Fruit fly (Drosophila melanogaster) whole organism, embryonic: ENCODE data around the gene Rpn11.

ENCODE experiments used
- Antp ChIP-seq: fragments of 200-800 bp; sonication (Bioruptor generic); optimal IDR thresholded peaks from 3 replicates; lab custom pipeline; 2016; ENCODE audit warnings: missing biosample characterization, missing genetic modification characterization
- Bdp1 ChIP-seq: fragments of 200-800 bp; sonication (Bioruptor generic); optimal IDR thresholded peaks from 3 replicates; lab custom pipeline; 2016; ENCODE audit warnings: missing biosample characterization, missing genetic modification characterization
- CG11456 ChIP-seq: fragments of 200-800 bp; sonication (Bioruptor generic); IDR thresholded peaks from 3 replicates; pipeline ENCODE4 v1.3.6; 2022; ENCODE audit warnings: missing biosample characterization, missing genetic modification characterization
- CG11695 ChIP-seq: fragments of 200-800 bp; sonication (Bioruptor generic); IDR thresholded peaks from 3 replicates; pipeline ENCODE4 v1.3.6; 2022; ENCODE audit warnings: missing biosample characterization, missing genetic modification characterization
- CG11696 ChIP-seq: fragments of 200-800 bp; sonication (Bioruptor generic); IDR thresholded peaks from 2 replicates; pipeline ENCODE4 v1.3.6; 2022; ENCODE audit warnings: missing biosample characterization, missing genetic modification characterization
- CG12299 ChIP-seq: fragments of 200-800 bp; sonication (Bioruptor generic); optimal IDR thresholded peaks from 2 replicates; lab custom pipeline; 2018; ENCODE audit warnings: missing biosample characterization, mild to moderate bottlenecking, missing genetic modification characterization
- CG12744 ChIP-seq: fragments of 200-800 bp; sonication (Bioruptor generic); optimal IDR thresholded peaks from 2 replicates; lab custom pipeline; 2016; ENCODE audit warnings: missing biosample characterization, missing genetic modification characterization
- CG14014 ChIP-seq: fragments of 200-800 bp; sonication (Bioruptor generic); IDR thresholded peaks from 2 replicates; pipeline ENCODE4 v1.3.6; 2022; ENCODE audit warnings: missing biosample characterization, missing genetic modification characterization
- CG15269 ChIP-seq: fragments of 200-800 bp; sonication (Bioruptor generic); optimal IDR thresholded peaks from 2 replicates; lab custom pipeline; 2018; ENCODE audit warnings: missing biosample characterization, mild to moderate bottlenecking, missing genetic modification characterization, moderate library complexity
- CG1647 ChIP-seq: fragments of 200-800 bp; sonication (Bioruptor generic); optimal IDR thresholded peaks from 3 replicates; lab custom pipeline; 2016; ENCODE audit warnings: missing biosample characterization, missing genetic modification characterization
- CG34224 ChIP-seq: fragments of 200-800 bp; sonication (Bioruptor generic); IDR thresholded peaks from 3 replicates; pipeline ENCODE4 v1.3.6; 2022; ENCODE audit warnings: missing biosample characterization, missing genetic modification characterization; ENCODE audit not compliant: partially characterized antibody
- CG3995 ChIP-seq: fragments of 200-800 bp; sonication (Bioruptor generic); optimal IDR thresholded peaks from 3 replicates; lab custom pipeline; 2016; ENCODE audit warnings: missing biosample characterization, missing genetic modification characterization
- CG5180 ChIP-seq: fragments of 200-800 bp; sonication (Bioruptor generic); optimal IDR thresholded peaks from 3 replicates; lab custom pipeline; 2017; ENCODE audit warnings: missing biosample characterization, missing genetic modification characterization, mild to moderate bottlenecking, moderate library complexity, missing genetic modification reagents
- CG6654 ChIP-seq: fragments of 200-800 bp; sonication (Bioruptor generic); optimal IDR thresholded peaks from 2 replicates; lab custom pipeline; 2017; ENCODE audit warnings: missing biosample characterization, mild to moderate bottlenecking, missing genetic modification characterization
- CG6683 ChIP-seq: fragments of 200-800 bp; sonication (Bioruptor generic); optimal IDR thresholded peaks from 2 replicates; lab custom pipeline; 2017; ENCODE audit warnings: missing biosample characterization, mild to moderate bottlenecking, missing genetic modification characterization, missing genetic modification reagents
- CG6791 ChIP-seq: fragments of 200-800 bp; sonication (Bioruptor generic); IDR thresholded peaks from 3 replicates; pipeline ENCODE4 v1.3.6; 2022; ENCODE audit warnings: missing biosample characterization, missing genetic modification characterization; ENCODE audit not compliant: partially characterized antibody
- CG8388 ChIP-seq: fragments of 200-800 bp; sonication (Bioruptor generic); optimal IDR thresholded peaks from 2 replicates; lab custom pipeline; 2019; ENCODE audit warnings: missing biosample characterization, mild to moderate bottlenecking, missing genetic modification characterization, moderate library complexity
- CG8924 ChIP-seq: fragments of 200-800 bp; optimal IDR thresholded peaks from 3 replicates; lab custom pipeline; 2019; ENCODE audit warnings: missing biosample characterization, mild to moderate bottlenecking, missing genetic modification characterization, moderate library complexity
- CrebB ChIP-seq: fragments of 200-800 bp; sonication (Bioruptor generic); optimal IDR thresholded peaks from 3 replicates; lab custom pipeline; 2018; ENCODE audit warnings: missing biosample characterization, mild to moderate bottlenecking, missing genetic modification characterization
- Dad ChIP-seq: fragments of 200-800 bp; sonication (Bioruptor generic); optimal IDR thresholded peaks from 3 replicates; lab custom pipeline; 2016; ENCODE audit warnings: missing biosample characterization, missing genetic modification characterization
- Dek ChIP-seq: fragments of 200-800 bp; sonication (Bioruptor generic); optimal IDR thresholded peaks from 3 replicates; lab custom pipeline; 2019; ENCODE audit warnings: missing biosample characterization, mild to moderate bottlenecking, missing genetic modification characterization, moderate library complexity
- Dip3 ChIP-seq: fragments of 200-800 bp; sonication (Bioruptor generic); optimal IDR thresholded peaks from 3 replicates; lab custom pipeline; 2016; ENCODE audit warnings: missing biosample characterization, missing genetic modification characterization
- Elba2 ChIP-seq: fragments of 200-800 bp; sonication (Bioruptor generic); optimal IDR thresholded peaks from 3 replicates; lab custom pipeline; 2016; ENCODE audit warnings: missing biosample characterization, missing genetic modification characterization
- Hr39 ChIP-seq: fragments of >200 bp; optimal IDR thresholded peaks from 2 replicates; lab custom pipeline; 2017
- Hsf ChIP-seq: fragments of 200-800 bp; sonication (Bioruptor generic); optimal IDR thresholded peaks from 3 replicates; lab custom pipeline; 2016; ENCODE audit warnings: missing biosample characterization, missing genetic modification characterization
- Med ChIP-seq: fragments of 200-800 bp; sonication (Bioruptor generic); peaks from one replicate; lab custom pipeline; 2016; ENCODE audit warnings: missing biosample characterization, missing genetic modification characterization, mild to moderate bottlenecking, inconsistent platforms, moderate library complexity
- Neu2 ChIP-seq: fragments of 200-800 bp; sonication (Bioruptor generic); optimal IDR thresholded peaks from 3 replicates; lab custom pipeline; 2016; ENCODE audit warnings: missing biosample characterization, missing genetic modification characterization, borderline replicate concordance
- Oli ChIP-seq: fragments of 200-800 bp; sonication (Bioruptor generic); optimal IDR thresholded peaks from 2 replicates; lab custom pipeline; 2018; ENCODE audit warnings: missing biosample characterization, mild to moderate bottlenecking, missing genetic modification characterization, moderate library complexity
- Rfx ChIP-seq: fragments of 200-800 bp; sonication (Bioruptor generic); IDR thresholded peaks from 2 replicates; pipeline ENCODE4 v1.3.6; 2022; ENCODE audit warnings: missing biosample characterization, missing genetic modification characterization
- Trl ChIP-seq, 3 experiments: fragments of >200 bp in 2 of 3; fragments of 200-800 bp in 1 of 3; sonication (Bioruptor generic) in 1 of 3; optimal IDR thresholded peaks; 2 replicates in 1 of 3; 3 replicates in 2 of 3; lab custom pipeline; 2016 to 2017; ENCODE audit warnings: missing biosample characterization in 1 of 3, missing genetic modification characterization in 1 of 3
- Xrp1 ChIP-seq: fragments of 200-800 bp; sonication (Bioruptor generic); IDR thresholded peaks from 2 replicates; pipeline ENCODE4 v1.3.6; 2022; ENCODE audit warnings: missing biosample characterization, missing genetic modification characterization
- ase ChIP-seq: fragments of 200-800 bp; sonication (Bioruptor generic); IDR thresholded peaks from 3 replicates; pipeline ENCODE4 v1.3.6; 2022; ENCODE audit warnings: missing biosample characterization, missing genetic modification characterization
- ato ChIP-seq: fragments of 200-800 bp; sonication (Bioruptor generic); IDR thresholded peaks from 2 replicates; pipeline ENCODE4 v1.3.6; 2022; ENCODE audit warnings: missing biosample characterization, missing genetic modification characterization; ENCODE audit not compliant: partially characterized antibody
- bigmax ChIP-seq: fragments of 200-800 bp; sonication (Bioruptor generic); optimal IDR thresholded peaks from 2 replicates; lab custom pipeline; 2018; ENCODE audit warnings: missing biosample characterization, mild to moderate bottlenecking, missing genetic modification characterization
- corto ChIP-seq: fragments of 200-800 bp; sonication (Bioruptor generic); optimal IDR thresholded peaks from 2 replicates; lab custom pipeline; 2016; ENCODE audit warnings: missing biosample characterization, mild to moderate bottlenecking, missing genetic modification characterization, moderate library complexity
- fd102C ChIP-seq: fragments of 200-800 bp; sonication (Bioruptor generic); optimal IDR thresholded peaks from 2 replicates; lab custom pipeline; 2018; ENCODE audit warnings: missing biosample characterization, mild to moderate bottlenecking, missing genetic modification characterization, moderate library complexity
- fd3F ChIP-seq: fragments of 200-800 bp; sonication (Bioruptor generic); optimal IDR thresholded peaks from 2 replicates; lab custom pipeline; 2018; ENCODE audit warnings: missing biosample characterization, mild to moderate bottlenecking, missing genetic modification characterization, moderate library complexity
- fru ChIP-seq: fragments of >200 bp; optimal IDR thresholded peaks from 2 replicates; lab custom pipeline; 2017
- hb ChIP-seq: fragments of 200-800 bp; sonication (Bioruptor generic); IDR thresholded peaks from 3 replicates; pipeline ENCODE4 v1.3.6; 2022; ENCODE audit warnings: missing biosample characterization, missing genetic modification characterization; ENCODE audit not compliant: partially characterized antibody
- insv ChIP-seq, 2 experiments: fragments of 200-800 bp; sonication (Bioruptor generic); optimal IDR thresholded peaks; 3 replicates each; lab custom pipeline; 2016 to 2018; ENCODE audit warnings: missing biosample characterization in 2 of 2, missing genetic modification characterization in 2 of 2
- lilli ChIP-seq: fragments of 200-800 bp; sonication (Bioruptor generic); optimal IDR thresholded peaks from 3 replicates; lab custom pipeline; 2016; ENCODE audit warnings: missing biosample characterization, missing genetic modification characterization
- lola ChIP-seq, 3 experiments: fragments of >200 bp in 2 of 3; fragments of 200-800 bp in 1 of 3; sonication (Bioruptor generic) in 1 of 3; optimal IDR thresholded peaks; 2 replicates each; lab custom pipeline; 2017 to 2019; ENCODE audit warnings: missing biosample characterization in 3 of 3, missing genetic modification characterization in 3 of 3, mild to moderate bottlenecking in 1 of 3, moderate library complexity in 1 of 3
- repo ChIP-seq: fragments of 200-800 bp; sonication (Bioruptor generic); optimal IDR thresholded peaks from 2 replicates; lab custom pipeline; 2016; ENCODE audit warnings: missing biosample characterization, missing genetic modification characterization
- sens ChIP-seq: fragments of 200-800 bp; sonication (Bioruptor generic); peaks from one replicate; lab custom pipeline; 2016; ENCODE audit warnings: missing biosample characterization, missing genetic modification characterization
- tup ChIP-seq: fragments of 200-800 bp; sonication (Bioruptor generic); optimal IDR thresholded peaks from 2 replicates; lab custom pipeline; 2016; ENCODE audit warnings: missing biosample characterization, mild to moderate bottlenecking, missing genetic modification characterization, moderate library complexity
- unpg ChIP-seq: fragments of 200-800 bp; sonication (Bioruptor generic); optimal IDR thresholded peaks from 3 replicates; lab custom pipeline; 2018; ENCODE audit warnings: missing biosample characterization, mild to moderate bottlenecking, missing genetic modification characterization, moderate library complexity

Gene Rpn11

DNA sequence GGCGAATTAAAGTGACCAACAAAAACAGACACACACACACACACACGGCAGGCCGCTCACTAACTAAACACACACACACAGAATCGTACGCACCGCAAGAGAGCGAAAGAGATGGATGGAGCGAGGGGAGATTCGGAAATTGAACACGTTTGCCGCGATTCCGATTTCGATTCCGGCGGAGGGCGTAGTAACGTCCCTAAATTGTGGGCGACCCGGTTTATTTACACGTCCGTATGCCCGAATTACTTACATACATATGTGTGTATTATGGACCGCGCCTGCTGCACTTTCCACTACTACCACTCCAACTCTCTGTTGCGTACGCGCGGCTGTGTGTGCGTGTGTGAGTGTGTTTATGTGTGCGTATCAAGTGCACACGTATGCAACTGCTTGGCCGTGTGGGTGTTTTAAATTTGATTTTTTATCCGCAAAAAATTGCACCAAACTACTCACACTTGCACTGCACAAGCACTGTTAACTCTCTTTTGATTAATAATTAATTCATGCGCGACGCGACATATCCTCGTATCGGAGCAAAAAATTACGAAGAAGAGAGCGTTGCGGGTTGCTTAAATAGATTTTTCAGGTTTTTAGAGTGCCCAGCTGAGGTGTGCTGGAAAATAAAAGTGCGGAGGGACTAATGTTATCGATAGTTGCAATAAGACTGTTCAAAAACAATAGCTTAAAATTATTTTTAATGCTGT, 33.6 kb upstream of the Rpn11 start, which contains the start of gene Pgant5 (continued):
- TF ChIP-seq CG6791 (no peak), Trl (optimal IDR thresholded peaks at IDR 0.05; lab: Kevin White, UChicago) (peak; percentile 31 to 69), Trl (GFP tag; optimal IDR thresholded peaks at IDR 0.05; lab: Kevin White, UChicago) (peak; percentile 15), CG1647 (GFP tag; lab: Kevin White, UChicago) (peak; percentile 20), unpg (GFP tag; lab: Kevin White, UChicago) (peak; percentile 3), repo (no peak)

DNA sequence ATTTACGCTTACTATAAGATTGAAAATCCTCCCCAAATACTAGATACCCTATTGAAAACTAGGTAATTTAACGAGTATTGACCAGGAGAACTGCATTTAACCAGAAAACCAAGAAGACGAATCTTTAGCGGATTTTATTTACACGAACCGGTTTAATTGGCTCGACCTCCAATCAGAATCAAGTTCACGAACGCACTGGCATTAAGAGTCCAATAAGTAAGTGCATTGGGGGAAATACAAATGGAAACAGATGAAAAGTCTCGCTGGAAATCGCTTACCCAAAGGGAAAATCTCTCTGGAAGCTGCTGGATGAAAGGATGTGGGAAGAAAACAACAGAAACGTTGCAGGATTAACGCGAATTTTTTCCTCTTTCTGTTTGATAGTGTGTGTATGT, 33.0 kb upstream of the Rpn11 start:
- TF ChIP-seq CG15269 (tag; lab: Kevin White, UChicago): no peak
- TF ChIP-seq Dad: no peak
- peak; percentile 1 for TF ChIP-seq sens (GFP tag; lab: Kevin White, UChicago)
- TF ChIP-seq CrebB: no peak
- TF ChIP-seq hb (GFP tag; lab: Robert Waterston, UW): no peak
- no peak for TF ChIP-seq CG12744 (GFP tag; lab: Kevin White, UChicago)
- peak; percentile 72 to 95 for TF ChIP-seq insv (GFP tag; optimal IDR thresholded peaks at IDR 0.05; lab: Kevin White, UChicago)
- no peak for TF ChIP-seq Oli (tag; lab: Kevin White, UChicago)
- no peak for TF ChIP-seq fd102C (GFP tag; lab: Kevin White, UChicago)
- TF ChIP-seq Elba2 (GFP tag; lab: Kevin White, UChicago): peak; percentile 60
- TF ChIP-seq, all 482 proteins: peak for 3

DNA sequence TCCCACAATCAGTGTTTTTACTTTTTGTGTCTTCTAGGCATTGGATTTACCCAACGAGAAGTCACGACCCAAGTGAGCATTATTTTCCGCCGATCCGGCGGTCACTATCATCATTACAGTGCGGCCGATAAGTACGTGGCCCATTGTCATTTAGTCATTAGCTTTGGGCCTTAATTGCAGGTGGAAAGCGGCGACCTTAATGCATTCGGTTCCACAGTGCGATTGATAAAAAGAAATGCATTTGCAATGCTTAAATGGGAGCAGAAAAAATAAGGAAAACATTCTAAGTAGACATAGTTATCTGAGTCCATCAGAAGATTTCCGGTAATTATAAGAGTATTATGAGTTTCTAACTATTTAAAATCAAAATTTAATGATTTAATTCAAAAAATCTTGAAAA, 32.6 kb upstream of the Rpn11 start:
- peak; percentile 21; the same call in 1 of the 2 replicates for TF ChIP-seq Rfx (GFP tag; lab: Robert Waterston, UW)
- TF ChIP-seq Antp: no peak
- TF ChIP-seq Dip3 (GFP tag; lab: Kevin White, UChicago): peak; percentile 19
- TF ChIP-seq fru (lab: Kevin White, UChicago): no peak
- no peak for TF ChIP-seq CG11456 (GFP tag; lab: Robert Waterston, UW)
- no peak for TF ChIP-seq CG5180
- TF ChIP-seq tup (GFP tag; lab: Kevin White, UChicago): no peak
- peak; percentile 37; the same call in 1 of the 2 replicates for TF ChIP-seq Xrp1
- TF ChIP-seq CG11696 (GFP tag; lab: Robert Waterston, UW): no peak
- no peak for TF ChIP-seq ase
- TF ChIP-seq corto (GFP tag; lab: Kevin White, UChicago): no peak
- no peak for TF ChIP-seq CG12299 (tag; lab: Kevin White, UChicago)
- TF ChIP-seq CG6654: no peak
- TF ChIP-seq CG8388 (GFP tag; lab: Kevin White, UChicago): peak; percentile 74
- TF ChIP-seq hb (GFP tag; lab: Robert Waterston, UW): no peak
- no peak for TF ChIP-seq CG6683 (GFP tag; lab: Kevin White, UChicago)
- TF ChIP-seq Dek (tag; lab: Kevin White, UChicago): peak; percentile 4
- no peak for TF ChIP-seq Hr39 (lab: Kevin White, UChicago)
- no peak for TF ChIP-seq Hsf
- TF ChIP-seq bigmax: no peak
- no peak for TF ChIP-seq lola (GFP tag; optimal IDR thresholded peaks at IDR 0.05; lab: Kevin White, UChicago)
- TF ChIP-seq CG14014 (GFP tag; lab: Robert Waterston, UW): 0 out of 2 replicates have a peak, but pooled peaks have one; percentile 17
- 0 out of 3 replicates have a peak, but pooled peaks have one; percentile 31 for TF ChIP-seq CG11695 (GFP tag; lab: Robert Waterston, UW)
- TF ChIP-seq CG8924 (tag; lab: Kevin White, UChicago): no peak
- no peak for TF ChIP-seq CG34224 (GFP tag; lab: Robert Waterston, UW)
- TF ChIP-seq CG3995 (GFP tag; lab: Kevin White, UChicago): peak; percentile 12
- peak; percentile 65 for TF ChIP-seq sens (GFP tag; lab: Kevin White, UChicago)
- TF ChIP-seq Bdp1: no peak
- no peak for TF ChIP-seq Neu2 (GFP tag; lab: Kevin White, UChicago)
- no peak for TF ChIP-seq ato (GFP tag; lab: Robert Waterston, UW)
- peak; percentile 22 for TF ChIP-seq lilli (GFP tag; lab: Kevin White, UChicago)
- no peak for TF ChIP-seq fd3F (GFP tag; lab: Kevin White, UChicago)
- no peak for TF ChIP-seq Med (GFP tag; lab: Kevin White, UChicago)
